Worm (Caenorhabditis elegans) whole organism, mixed stage, embryonic: ENCODE data around the gene Y25C1A.13.

Experiments used
- nhr-237 ChIP-seq: fragments of 150-350 bp; optimal IDR thresholded peaks from 2 replicates; lab custom pipeline; 2014; ENCODE audit warnings: missing biosample characterization, missing genetic modification characterization
- snpc-4 ChIP-seq: fragments of 150-350 bp; optimal IDR thresholded peaks from 2 replicates; lab custom pipeline; 2014; ENCODE audit warnings: missing biosample characterization, missing genetic modification characterization
- unc-62 ChIP-seq: fragments of 150-350 bp; optimal IDR thresholded peaks from 2 replicates; lab custom pipeline; 2014; ENCODE audit warnings: missing biosample characterization, missing genetic modification reagents, missing genetic modification characterization

ce11 chrII:3111147-3111546 is at the start of gene Y25C1A.13:
- TF ChIP-seq nhr-237 (tag; lab: Kevin White, UChicago), result no peak
- no peak for TF ChIP-seq snpc-4
- TF ChIP-seq unc-62 (GFP tag; lab: Kevin White, UChicago), result no peak
